Fruit fly (Drosophila melanogaster): ENCODE data around the gene CG11353.

- no peak for TF ChIP-seq insv (optimal IDR thresholded peaks at IDR 0.05)
- TF ChIP-seq ttk (optimal IDR thresholded peaks at IDR 0.05) = no peak
- no peak for TF ChIP-seq Sin3A (optimal IDR thresholded peaks at IDR 0.05)
These were observed 22.7 kb upstream of the CG11353 start for dm6 chr3L:4510317-4510716.
